Fruit fly (Drosophila melanogaster): Measurements from ENCODE around the gene Dred.

Gene Dred

DNA sequence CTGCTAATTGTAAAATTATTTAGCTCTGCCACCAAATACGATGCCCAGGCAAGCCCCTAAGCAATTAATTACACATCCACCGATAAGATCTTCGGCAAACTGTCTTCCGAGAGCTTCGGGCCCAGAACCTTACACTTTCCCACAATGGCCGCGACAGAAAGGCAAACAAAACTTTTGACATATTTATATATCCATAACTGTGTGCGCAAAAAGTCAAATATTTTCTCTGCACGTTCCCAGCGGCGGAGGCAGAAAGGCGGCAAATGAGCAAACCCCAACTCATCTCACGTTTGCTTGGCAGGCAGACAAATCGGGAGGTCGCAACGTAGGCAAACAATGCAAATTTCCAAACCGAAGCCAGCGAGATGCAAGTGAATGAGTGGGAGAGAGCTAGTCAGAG lies 15.2 kb upstream of the Dred start:
- no peak for TF ChIP-seq N (GFP tag; optimal IDR thresholded peaks at IDR 0.05)
- no peak for TF ChIP-seq Dfd (GFP tag; optimal IDR thresholded peaks at IDR 0.05)
- TF ChIP-seq woc (GFP tag; optimal IDR thresholded peaks at IDR 0.05): no peak
- TF ChIP-seq CG9705 (GFP tag; optimal IDR thresholded peaks at IDR 0.05): no peak
- no peak for TF ChIP-seq Rel (GFP tag; optimal IDR thresholded peaks at IDR 0.05)
- TF ChIP-seq Rel (tag; optimal IDR thresholded peaks at IDR 0.05): no peak
- no peak for TF ChIP-seq sage (GFP tag; optimal IDR thresholded peaks at IDR 0.05)
- no peak for TF ChIP-seq Myc (optimal IDR thresholded peaks at IDR 0.05)
- no peak for TF ChIP-seq tai (GFP tag; optimal IDR thresholded peaks at IDR 0.05)
- no peak for TF ChIP-seq Jra (GFP tag; optimal IDR thresholded peaks at IDR 0.05)
- TF ChIP-seq fru (GFP tag; optimal IDR thresholded peaks at IDR 0.05): no peak
- no peak for TF ChIP-seq dsf (GFP tag; optimal IDR thresholded peaks at IDR 0.05; ENCODE audit: borderline replicate concordance)
- TF ChIP-seq GATAd (GFP tag; optimal IDR thresholded peaks at IDR 0.05): no peak
- no peak for TF ChIP-seq dmrt93B (GFP tag; optimal IDR thresholded peaks at IDR 0.05)
- TF ChIP-seq Sp1 (GFP tag; optimal IDR thresholded peaks at IDR 0.05): no peak
- TF ChIP-seq br (GFP tag; optimal IDR thresholded peaks at IDR 0.05): no peak
- TF ChIP-seq Hr83 (GFP tag; optimal IDR thresholded peaks at IDR 0.05; ENCODE audit: poor library complexity, severe bottlenecking): no peak
- no peak for TF ChIP-seq foxo (GFP tag; optimal IDR thresholded peaks at IDR 0.05)
- TF ChIP-seq dl (GFP tag; optimal IDR thresholded peaks at IDR 0.05; ENCODE audit: insufficient read depth in 1 of 2, partially characterized antibody in 2 of 2): no peak

dm6 chr3L:19558674-19559073 lies 14.7 kb upstream of the Dred start:
- TF ChIP-seq Sp1 (GFP tag; optimal IDR thresholded peaks at IDR 0.05): no peak
- no peak for TF ChIP-seq rgr (GFP tag; optimal IDR thresholded peaks at IDR 0.05)
- no peak for TF ChIP-seq GATAd (GFP tag; optimal IDR thresholded peaks at IDR 0.05)
- TF ChIP-seq CrebA (GFP tag; optimal IDR thresholded peaks at IDR 0.05; ENCODE audit: borderline replicate concordance): no peak
- no peak for TF ChIP-seq ey (GFP tag; optimal IDR thresholded peaks at IDR 0.05)
- no peak for TF ChIP-seq pan (optimal IDR thresholded peaks at IDR 0.05)
- no peak for TF ChIP-seq Vsx2 (GFP tag; optimal IDR thresholded peaks at IDR 0.05; ENCODE audit: partially characterized antibody)
- no peak for TF ChIP-seq dl (GFP tag; optimal IDR thresholded peaks at IDR 0.05; ENCODE audit: insufficient read depth in 1 of 2, partially characterized antibody in 2 of 2)
- no peak for TF ChIP-seq psq (GFP tag; optimal IDR thresholded peaks at IDR 0.05)
- TF ChIP-seq tai (GFP tag; optimal IDR thresholded peaks at IDR 0.05): no peak
- TF ChIP-seq Dif (GFP tag; optimal IDR thresholded peaks at IDR 0.05; ENCODE audit: partially characterized antibody): no peak
- no peak for TF ChIP-seq lola (GFP tag; optimal IDR thresholded peaks at IDR 0.05)
- TF ChIP-seq Hr83 (GFP tag; optimal IDR thresholded peaks at IDR 0.05; ENCODE audit: poor library complexity, severe bottlenecking): no peak
- TF ChIP-seq h (GFP tag; optimal IDR thresholded peaks at IDR 0.05): no peak
- no peak for TF ChIP-seq Dfd (GFP tag; optimal IDR thresholded peaks at IDR 0.05)
- TF ChIP-seq br (GFP tag; optimal IDR thresholded peaks at IDR 0.05): no peak
- no peak for TF ChIP-seq Myc (optimal IDR thresholded peaks at IDR 0.05)
- no peak for TF ChIP-seq Rel (GFP tag; optimal IDR thresholded peaks at IDR 0.05)
- TF ChIP-seq Rel (tag; optimal IDR thresholded peaks at IDR 0.05): no peak
- no peak for TF ChIP-seq Hr78 (GFP tag; optimal IDR thresholded peaks at IDR 0.05)

DNA sequence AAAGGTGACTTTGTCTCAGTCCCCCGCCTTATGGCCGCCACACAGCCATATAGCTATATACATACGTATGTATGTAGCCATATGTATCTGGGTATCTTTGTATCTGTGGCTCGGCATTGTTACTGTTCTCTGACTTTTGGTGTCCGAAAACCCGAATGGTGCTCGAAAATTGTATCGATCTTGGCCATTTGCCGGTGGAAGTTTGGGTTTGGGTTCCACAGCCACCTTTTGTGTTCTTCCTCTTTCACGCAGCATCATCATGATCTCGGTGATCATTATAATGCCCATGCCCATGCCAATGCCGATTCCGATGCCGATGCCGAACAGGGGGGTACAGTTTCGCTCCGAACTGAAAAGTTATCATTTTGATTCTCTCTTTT lies 14.0 kb upstream of the Dred start:
- TF ChIP-seq fru (GFP tag; optimal IDR thresholded peaks at IDR 0.05): peak; percentile 49
- no peak for TF ChIP-seq brk (GFP tag; optimal IDR thresholded peaks at IDR 0.05)
- peak; percentile 0 for TF ChIP-seq psq (GFP tag; optimal IDR thresholded peaks at IDR 0.05)
- TF ChIP-seq ey (GFP tag; optimal IDR thresholded peaks at IDR 0.05): no peak
- TF ChIP-seq CrebA (GFP tag; optimal IDR thresholded peaks at IDR 0.05; ENCODE audit: borderline replicate concordance): no peak
- no peak for TF ChIP-seq pan (optimal IDR thresholded peaks at IDR 0.05)
- TF ChIP-seq CG32264 (GFP tag; optimal IDR thresholded peaks at IDR 0.05): no peak
- TF ChIP-seq Hr83 (GFP tag; optimal IDR thresholded peaks at IDR 0.05; ENCODE audit: poor library complexity, severe bottlenecking): peak; percentile 1
- TF ChIP-seq dmrt93B (GFP tag; optimal IDR thresholded peaks at IDR 0.05): no peak
- TF ChIP-seq Vsx2 (GFP tag; optimal IDR thresholded peaks at IDR 0.05; ENCODE audit: partially characterized antibody): no peak
- TF ChIP-seq Hnf4 (GFP tag; optimal IDR thresholded peaks at IDR 0.05): no peak
- no peak for TF ChIP-seq Abd-B (GFP tag; optimal IDR thresholded peaks at IDR 0.05)
- TF ChIP-seq h (GFP tag; optimal IDR thresholded peaks at IDR 0.05): no peak
- TF ChIP-seq N (GFP tag; optimal IDR thresholded peaks at IDR 0.05): no peak
- TF ChIP-seq CG9705 (GFP tag; optimal IDR thresholded peaks at IDR 0.05): no peak
- TF ChIP-seq usp (GFP tag; optimal IDR thresholded peaks at IDR 0.05): no peak
- no peak for TF ChIP-seq jim (GFP tag; optimal IDR thresholded peaks at IDR 0.05)
- no peak for TF ChIP-seq OdsH (GFP tag; optimal IDR thresholded peaks at IDR 0.05)
- TF ChIP-seq Rel (GFP tag; optimal IDR thresholded peaks at IDR 0.05): no peak
- TF ChIP-seq Rel (tag; optimal IDR thresholded peaks at IDR 0.05): no peak
- TF ChIP-seq HLH106 (tag; optimal IDR thresholded peaks at IDR 0.05): no peak
- peak; percentile 17 for TF ChIP-seq woc (GFP tag; optimal IDR thresholded peaks at IDR 0.05)
- no peak for TF ChIP-seq lola (GFP tag; optimal IDR thresholded peaks at IDR 0.05)
- peak; percentile 27 for TF ChIP-seq Jra (GFP tag; optimal IDR thresholded peaks at IDR 0.05)
- TF ChIP-seq Dif (GFP tag; optimal IDR thresholded peaks at IDR 0.05; ENCODE audit: partially characterized antibody): peak; percentile 39
- TF ChIP-seq GATAd (GFP tag; optimal IDR thresholded peaks at IDR 0.05): no peak
- no peak for TF ChIP-seq Hr78 (GFP tag; optimal IDR thresholded peaks at IDR 0.05)
- TF ChIP-seq sage (GFP tag; optimal IDR thresholded peaks at IDR 0.05): peak; percentile 35
- no peak for TF ChIP-seq Mio (GFP tag; optimal IDR thresholded peaks at IDR 0.05)
- no peak for TF ChIP-seq rgr (GFP tag; optimal IDR thresholded peaks at IDR 0.05)
- no peak for TF ChIP-seq Dfd (GFP tag; optimal IDR thresholded peaks at IDR 0.05)
- no peak for TF ChIP-seq sv (GFP tag; optimal IDR thresholded peaks at IDR 0.05)
- TF ChIP-seq foxo (GFP tag; optimal IDR thresholded peaks at IDR 0.05): no peak

Measured in whole organism, wandering third instar larva.